Fruit fly (Drosophila melanogaster): ENCODE results near the gene Aven.
A peak's percentile ranks its signal among the peaks of the same experiment; 100 is the strongest.

Gene Aven

dm6 chrX:12658999-12659560 lies 29.6 kb upstream of the Aven start, which contains the start of gene Tis11 (continued):
- TF ChIP-seq CG12104 (GFP tag; optimal IDR thresholded peaks at IDR 0.05) (no peak), CG30020 (tag; optimal IDR thresholded peaks at IDR 0.05) (no peak), fd64A (GFP tag; optimal IDR thresholded peaks at IDR 0.05) (no peak), CG2712 (tag; optimal IDR thresholded peaks at IDR 0.05) (peak; percentile 16), CG9932 (GFP tag; IDR thresholded peaks at IDR 0.05) (peak; percentile 18; the same call in 1 of the 2 replicates), Oli (tag; optimal IDR thresholded peaks at IDR 0.05) (no peak), ems (GFP tag; optimal IDR thresholded peaks at IDR 0.05) (no peak), CG15696 (tag; optimal IDR thresholded peaks at IDR 0.05) (no peak), CG9437 (GFP tag; optimal IDR thresholded peaks at IDR 0.05) (no peak), dmrt99B (tag; optimal IDR thresholded peaks at IDR 0.05) (no peak), CG13123 (GFP tag; optimal IDR thresholded peaks at IDR 0.05) (no peak), CG12769 (tag; optimal IDR thresholded peaks at IDR 0.05) (no peak), Nf-YB (GFP tag; optimal IDR thresholded peaks at IDR 0.05) (peak; percentile 13), CG7839 (tag; optimal IDR thresholded peaks at IDR 0.05) (no peak), run (tag; optimal IDR thresholded peaks at IDR 0.05) (no peak), insv (GFP tag; optimal IDR thresholded peaks at IDR 0.05) (no peak), gcm (GFP tag; optimal IDR thresholded peaks at IDR 0.05) (no peak), CG1602 (GFP tag; optimal IDR thresholded peaks at IDR 0.05) (no peak), HHEX (GFP tag; optimal IDR thresholded peaks at IDR 0.05) (no peak), tup (GFP tag; optimal IDR thresholded peaks at IDR 0.05) (no peak), corto (GFP tag; optimal IDR thresholded peaks at IDR 0.05) (no peak), Hsf (GFP tag; optimal IDR thresholded peaks at IDR 0.05) (no peak), salm (tag; optimal IDR thresholded peaks at IDR 0.05) (peak; percentile 12), croc (GFP tag; conservative IDR thresholded peaks at IDR 0.05) (no peak), NfI (GFP tag; optimal IDR thresholded peaks at IDR 0.05) (no peak), Vsx1 (GFP tag; optimal IDR thresholded peaks at IDR 0.05) (no peak), CG17829 (tag; optimal IDR thresholded peaks at IDR 0.05) (peak; percentile 25), Adf1 (GFP tag; IDR thresholded peaks at IDR 0.05) (no peak), lbe (GFP tag; optimal IDR thresholded peaks at IDR 0.05) (no peak), h (optimal IDR thresholded peaks at IDR 0.05) (no peak), org-1 (GFP tag; optimal IDR thresholded peaks at IDR 0.05) (no peak), CG7357 (GFP tag; IDR thresholded peaks at IDR 0.05) (no peak), CG12299 (tag; optimal IDR thresholded peaks at IDR 0.05) (peak; percentile 29), CG43689 (GFP tag; IDR thresholded peaks at IDR 0.05) (no peak), CG13296 (GFP tag; optimal IDR thresholded peaks at IDR 0.05) (no peak), CG6683 (GFP tag; optimal IDR thresholded peaks at IDR 0.05) (no peak), CG7271 (tag; optimal IDR thresholded peaks at IDR 0.05) (no peak), NK7.1 (GFP tag; optimal IDR thresholded peaks at IDR 0.05) (no peak), H2.0 (GFP tag; IDR thresholded peaks at IDR 0.05) (no peak), CG1832 (GFP tag; optimal IDR thresholded peaks at IDR 0.05) (no peak), CG13775 (GFP tag; optimal IDR thresholded peaks at IDR 0.05) (peak; percentile 1), CG3726 (GFP tag; IDR thresholded peaks at IDR 0.05) (no peak), ase (GFP tag; IDR thresholded peaks at IDR 0.05) (no peak), Stat92E (GFP tag; optimal IDR thresholded peaks at IDR 0.05) (no peak), CG6791 (GFP tag; IDR thresholded peaks at IDR 0.05; ENCODE audit: partially characterized antibody) (peak; percentile 21; the same call in 1 of the 3 replicates), Xbp1 (GFP tag; optimal IDR thresholded peaks at IDR 0.05) (no peak), dmrt11E (tag; optimal IDR thresholded peaks at IDR 0.05) (no peak), ac (GFP tag; optimal IDR thresholded peaks at IDR 0.05) (no peak), hbn (GFP tag; IDR thresholded peaks at IDR 0.05; ENCODE audit: partially characterized antibody) (no peak), gce (GFP tag; IDR thresholded peaks at IDR 0.05) (no peak)
